Fruit fly (Drosophila melanogaster) whole organism, embryonic: ENCODE data around the gene aop.

Experiments used
- B-H1 ChIP-seq: fragments of 200-800 bp; sonication (Bioruptor generic); IDR thresholded peaks from 3 replicates; pipeline ENCODE4 v1.3.6; 2022; ENCODE audit warnings: missing biosample characterization, missing genetic modification characterization
- CG11247 ChIP-seq: fragments of 200-800 bp; sonication (Bioruptor generic); IDR thresholded peaks from 2 replicates; pipeline ENCODE4 v1.3.6; 2022; ENCODE audit warnings: missing biosample characterization, missing genetic modification characterization
- CG12744 ChIP-seq: fragments of 200-800 bp; sonication (Bioruptor generic); optimal IDR thresholded peaks from 2 replicates; lab custom pipeline; 2016; ENCODE audit warnings: missing biosample characterization, missing genetic modification characterization
- CG13775 ChIP-seq: fragments of 200-800 bp; sonication (Bioruptor generic); optimal IDR thresholded peaks from 3 replicates; lab custom pipeline; 2017; ENCODE audit warnings: missing biosample characterization, mild to moderate bottlenecking, missing genetic modification characterization
- CG14050 ChIP-seq: fragments of 200-800 bp; sonication (Bioruptor generic); IDR thresholded peaks from 3 replicates; pipeline ENCODE4 v1.3.6; 2022; ENCODE audit warnings: missing biosample characterization, missing genetic modification characterization
- CG14710 ChIP-seq: fragments of 200-800 bp; sonication (Bioruptor generic); optimal IDR thresholded peaks from 3 replicates; lab custom pipeline; 2019; ENCODE audit warnings: missing biosample characterization, mild to moderate bottlenecking, missing genetic modification characterization, moderate library complexity
- CG15269 ChIP-seq: fragments of 200-800 bp; sonication (Bioruptor generic); optimal IDR thresholded peaks from 2 replicates; lab custom pipeline; 2018; ENCODE audit warnings: missing biosample characterization, mild to moderate bottlenecking, missing genetic modification characterization, moderate library complexity
- CG15514 ChIP-seq: fragments of 200-800 bp; sonication (Bioruptor generic); optimal IDR thresholded peaks from 3 replicates; lab custom pipeline; 2017; ENCODE audit warnings: missing biosample characterization, missing genetic modification characterization, mild to moderate bottlenecking, moderate library complexity, missing genetic modification reagents
- CG15601 ChIP-seq: fragments of 200-800 bp; sonication (Bioruptor generic); optimal IDR thresholded peaks from 3 replicates; lab custom pipeline; 2019; ENCODE audit warnings: missing biosample characterization, mild to moderate bottlenecking, missing genetic modification characterization, moderate library complexity
- CG1792 ChIP-seq: fragments of 200-800 bp; sonication (Bioruptor generic); optimal IDR thresholded peaks from 2 replicates; lab custom pipeline; 2016; ENCODE audit warnings: missing biosample characterization, missing genetic modification characterization
- CG18619 ChIP-seq: fragments of 200-800 bp; sonication (Bioruptor generic); optimal IDR thresholded peaks from 3 replicates; lab custom pipeline; 2017; ENCODE audit warnings: missing biosample characterization, mild to moderate bottlenecking, missing genetic modification characterization
- CG2199 ChIP-seq: fragments of 200-800 bp; sonication (Bioruptor generic); IDR thresholded peaks from 3 replicates; pipeline ENCODE4 v1.3.6; 2022; ENCODE audit warnings: missing biosample characterization, missing genetic modification characterization
- CG2678 ChIP-seq: fragments of 200-800 bp; sonication (Bioruptor generic); optimal IDR thresholded peaks from 3 replicates; lab custom pipeline; 2019; ENCODE audit warnings: missing biosample characterization, mild to moderate bottlenecking, missing genetic modification characterization, moderate library complexity
- CG2889 ChIP-seq: fragments of 200-800 bp; sonication (Bioruptor generic); IDR thresholded peaks from 3 replicates; pipeline ENCODE4 v1.3.6; 2022; ENCODE audit warnings: missing biosample characterization, missing genetic modification characterization
- CG30431 ChIP-seq: fragments of 200-800 bp; sonication (Bioruptor generic); optimal IDR thresholded peaks from 2 replicates; lab custom pipeline; 2017; ENCODE audit warnings: missing biosample characterization, missing genetic modification characterization
- CG33557 ChIP-seq: fragments of 200-800 bp; sonication (Bioruptor generic); optimal IDR thresholded peaks from 2 replicates; lab custom pipeline; 2019; ENCODE audit warnings: missing biosample characterization, mild to moderate bottlenecking, missing genetic modification characterization, moderate library complexity
- CG3726 ChIP-seq: fragments of 200-800 bp; sonication (Bioruptor generic); IDR thresholded peaks from 3 replicates; pipeline ENCODE4, ENCODE4 v1.3.6; 2022; ENCODE audit warnings: missing biosample characterization, missing genetic modification characterization
- CG7556 ChIP-seq: fragments of 200-800 bp; sonication (Bioruptor generic); optimal IDR thresholded peaks from 2 replicates; lab custom pipeline; 2017; ENCODE audit warnings: missing biosample characterization, mild to moderate bottlenecking, missing genetic modification characterization
- CG7786 ChIP-seq: fragments of 200-800 bp; sonication (Bioruptor generic); optimal IDR thresholded peaks from 2 replicates; lab custom pipeline; 2016; ENCODE audit warnings: missing biosample characterization, missing genetic modification characterization
- CG8765 ChIP-seq: fragments of 200-800 bp; sonication (Bioruptor generic); IDR thresholded peaks from 2 replicates; pipeline ENCODE4 v1.3.6; 2022; ENCODE audit warnings: missing biosample characterization, missing genetic modification characterization
- Gsc ChIP-seq: fragments of 200-800 bp; sonication (Bioruptor generic); IDR thresholded peaks from 2 replicates; pipeline ENCODE4 v1.3.6; 2022; ENCODE audit warnings: missing biosample characterization, missing genetic modification characterization
- H15 ChIP-seq: fragments of 200-800 bp; sonication (Bioruptor generic); IDR thresholded peaks from 3 replicates; pipeline ENCODE4 v1.3.6; 2022; ENCODE audit warnings: missing biosample characterization, missing genetic modification characterization
- H2.0 ChIP-seq: fragments of 200-800 bp; sonication (Bioruptor generic); IDR thresholded peaks from 2 replicates; pipeline ENCODE4 v1.3.6; 2022; ENCODE audit warnings: missing biosample characterization, missing genetic modification characterization
- Mad ChIP-seq: fragments of 200-800 bp; sonication (Bioruptor generic); optimal IDR thresholded peaks from 2 replicates; lab custom pipeline; 2016; ENCODE audit warnings: missing biosample characterization, missing genetic modification characterization
- Med ChIP-seq: fragments of 200-800 bp; sonication (Bioruptor generic); peaks from one replicate; lab custom pipeline; 2016; ENCODE audit warnings: missing biosample characterization, missing genetic modification characterization, mild to moderate bottlenecking, inconsistent platforms, moderate library complexity
- Myb ChIP-seq: fragments of 200-800 bp; sonication (Bioruptor generic); optimal IDR thresholded peaks from 2 replicates; lab custom pipeline; 2016; ENCODE audit warnings: missing biosample characterization, missing genetic modification characterization
- Nf-YC ChIP-seq: fragments of 200-800 bp; optimal IDR thresholded peaks from 3 replicates; lab custom pipeline; 2019; ENCODE audit warnings: missing biosample characterization, mild to moderate bottlenecking, missing genetic modification characterization, moderate library complexity
- Opbp ChIP-seq: fragments of 200-800 bp; sonication (Bioruptor generic); IDR thresholded peaks from 3 replicates; pipeline ENCODE4 v1.3.6; 2022; ENCODE audit warnings: missing biosample characterization, missing genetic modification characterization; ENCODE audit not compliant: partially characterized antibody
- Ptx1 ChIP-seq: fragments of 200-800 bp; sonication (Bioruptor generic); IDR thresholded peaks from 2 replicates; pipeline ENCODE4 v1.3.6; 2022; ENCODE audit warnings: missing biosample characterization, missing genetic modification characterization
- Scr ChIP-seq: fragments of 200-800 bp; sonication (Bioruptor generic); IDR thresholded peaks from 2 replicates; pipeline ENCODE4 v1.3.6; 2022; ENCODE audit warnings: missing biosample characterization, missing genetic modification characterization; ENCODE audit not compliant: partially characterized antibody
- Spps ChIP-seq: fragments of 200-800 bp; sonication (Bioruptor generic); optimal IDR thresholded peaks from 2 replicates; lab custom pipeline; 2018; ENCODE audit warnings: missing biosample characterization, mild to moderate bottlenecking, missing genetic modification characterization
- Tbp ChIP-seq: fragments of >200 bp; optimal IDR thresholded peaks from 2 replicates; lab custom pipeline; 2018; ENCODE audit warnings: missing biosample characterization, missing genetic modification characterization
- ato ChIP-seq: fragments of 200-800 bp; sonication (Bioruptor generic); IDR thresholded peaks from 2 replicates; pipeline ENCODE4 v1.3.6; 2022; ENCODE audit warnings: missing biosample characterization, missing genetic modification characterization; ENCODE audit not compliant: partially characterized antibody
- bowl ChIP-seq: fragments of 200-800 bp; sonication (Bioruptor generic); IDR thresholded peaks from 2 replicates; pipeline ENCODE4 v1.3.6; 2022; ENCODE audit warnings: missing biosample characterization, missing genetic modification characterization
- btn ChIP-seq: fragments of 200-800 bp; sonication (Bioruptor generic); optimal IDR thresholded peaks from 2 replicates; lab custom pipeline; 2016; ENCODE audit warnings: missing biosample characterization, missing genetic modification characterization
- cad ChIP-seq: fragments of >200 bp; optimal IDR thresholded peaks from 2 replicates; lab custom pipeline; 2017; ENCODE audit warnings: missing biosample characterization, missing genetic modification characterization
- cas ChIP-seq: fragments of 200-800 bp; sonication (Bioruptor generic); IDR thresholded peaks from 2 replicates; pipeline ENCODE4 v1.3.6; 2022; ENCODE audit warnings: missing biosample characterization, missing genetic modification characterization
- caup ChIP-seq: fragments of 200-800 bp; sonication (Bioruptor generic); optimal IDR thresholded peaks from 3 replicates; lab custom pipeline; 2017; ENCODE audit warnings: missing biosample characterization, mild to moderate bottlenecking, missing genetic modification characterization, moderate library complexity; ENCODE audit not compliant: severe bottlenecking
- eve ChIP-seq, 2 experiments: fragments of >200 bp; optimal IDR thresholded peaks; 2 replicates each; lab custom pipeline; 2017; ENCODE audit warnings: missing biosample characterization in 2 of 2, missing genetic modification characterization in 2 of 2
- fru ChIP-seq: fragments of >200 bp; optimal IDR thresholded peaks from 2 replicates; lab custom pipeline; 2017
- gce ChIP-seq: fragments of 200-800 bp; sonication (Bioruptor generic); IDR thresholded peaks from 3 replicates; pipeline ENCODE4 v1.3.6; 2022; ENCODE audit warnings: missing biosample characterization, missing genetic modification characterization
- klu ChIP-seq: fragments of 200-800 bp; sonication (Bioruptor generic); IDR thresholded peaks from 2 replicates; pipeline ENCODE4 v1.3.6; 2022; ENCODE audit warnings: missing biosample characterization, missing genetic modification characterization
- mirr ChIP-seq: fragments of 200-800 bp; sonication (Bioruptor generic); optimal IDR thresholded peaks from 3 replicates; lab custom pipeline; 2018; ENCODE audit warnings: missing biosample characterization, mild to moderate bottlenecking, missing genetic modification characterization
- nau ChIP-seq: fragments of 200-800 bp; sonication (Bioruptor generic); optimal IDR thresholded peaks from 3 replicates; lab custom pipeline; 2017; ENCODE audit warnings: missing biosample characterization, mild to moderate bottlenecking, missing genetic modification characterization, missing genetic modification reagents
- otp ChIP-seq: fragments of 200-800 bp; sonication (Bioruptor generic); IDR thresholded peaks from 3 replicates; pipeline ENCODE4, ENCODE4 v1.3.6; 2022; ENCODE audit warnings: missing biosample characterization, missing genetic modification characterization
- pho ChIP-seq: fragments of 200-800 bp; sonication (Bioruptor generic); optimal IDR thresholded peaks from 2 replicates; lab custom pipeline; 2016; ENCODE audit warnings: missing biosample characterization, missing genetic modification characterization
- vfl ChIP-seq: fragments of 200-800 bp; sonication (Bioruptor generic); optimal IDR thresholded peaks from 2 replicates; lab custom pipeline; 2016; ENCODE audit warnings: missing biosample characterization, missing genetic modification characterization
- zen2 ChIP-seq: fragments of 200-800 bp; sonication (Bioruptor generic); IDR thresholded peaks from 3 replicates; pipeline ENCODE4 v1.3.6; 2022; ENCODE audit warnings: missing biosample characterization, missing genetic modification characterization; ENCODE audit not compliant: partially characterized antibody
- zf30C ChIP-seq: fragments of 200-800 bp; sonication (Bioruptor generic); optimal IDR thresholded peaks from 3 replicates; lab custom pipeline; 2018; ENCODE audit warnings: missing biosample characterization, mild to moderate bottlenecking, missing genetic modification characterization

The aop gene

dm6 chr2L:2202018-2202852, 23.7 kb upstream of the aop start (continued):
- TF ChIP-seq gce (GFP tag; lab: Robert Waterston, UW) = peak; percentile 100
- TF ChIP-seq CG15514 (GFP tag; lab: Kevin White, UChicago) = peak; percentile 67
- peak; percentile 98 for TF ChIP-seq B-H1
- TF ChIP-seq CG7556 (GFP tag; lab: Kevin White, UChicago) = peak; percentile 99
- TF ChIP-seq CG15601 (tag; lab: Kevin White, UChicago) = peak; percentile 99
- TF ChIP-seq bowl (GFP tag; lab: Robert Waterston, UW) = peak; percentile 95
- TF ChIP-seq CG2678 (tag; lab: Kevin White, UChicago) = peak; percentile 98
- peak; percentile 99 for TF ChIP-seq H2.0 (GFP tag; lab: Robert Waterston, UW)
- TF ChIP-seq otp (GFP tag; lab: Robert Waterston, UW) = peak; percentile 99
- peak; percentile 66 for TF ChIP-seq zen2 (GFP tag; lab: Robert Waterston, UW)
- TF ChIP-seq Opbp (GFP tag; lab: Robert Waterston, UW) = peak; percentile 64; the same call in 2 of the 3 replicates
- peak; percentile 98 for TF ChIP-seq Gsc
- TF ChIP-seq CG1792 = peak; percentile 96
- peak; percentile 98 for TF ChIP-seq btn (GFP tag; lab: Kevin White, UChicago)
- peak; percentile 96 for TF ChIP-seq CG15269
- peak; percentile 98 to 100 for TF ChIP-seq eve (GFP tag; optimal IDR thresholded peaks at IDR 0.05; lab: Kevin White, UChicago)
- TF ChIP-seq cas (GFP tag; lab: Robert Waterston, UW) = peak; percentile 79
- peak; percentile 21; the same call in 1 of the 2 replicates for TF ChIP-seq ato (GFP tag; lab: Robert Waterston, UW)
- peak; percentile 74 for TF ChIP-seq Nf-YC
- TF ChIP-seq nau = peak; percentile 98
- peak; percentile 98 for TF ChIP-seq Mad (GFP tag; lab: Kevin White, UChicago)
- peak; percentile 84 for TF ChIP-seq pho
- peak; percentile 97 for TF ChIP-seq CG30431 (GFP tag; lab: Kevin White, UChicago)
- TF ChIP-seq vfl (GFP tag; lab: Kevin White, UChicago) = peak; percentile 88
- peak; percentile 99 for TF ChIP-seq H15 (GFP tag; lab: Robert Waterston, UW)
- TF ChIP-seq CG14710 = peak; percentile 99
- TF ChIP-seq CG2889 (GFP tag; lab: Robert Waterston, UW) = peak; percentile 94
- TF ChIP-seq fru (lab: Kevin White, UChicago) = no peak
- peak; percentile 95 for TF ChIP-seq CG12744 (GFP tag; lab: Kevin White, UChicago)
- TF ChIP-seq CG3726 (GFP tag; lab: Robert Waterston, UW) = peak; percentile 98
- no peak for TF ChIP-seq cad
- TF ChIP-seq mirr = peak; percentile 8
- peak; percentile 99 for TF ChIP-seq CG2199 (GFP tag; lab: Robert Waterston, UW)
- peak; percentile 98 for TF ChIP-seq Ptx1 (GFP tag; lab: Robert Waterston, UW)
- TF ChIP-seq klu (GFP tag; lab: Robert Waterston, UW) = peak; percentile 89
- peak; percentile 97 for TF ChIP-seq CG13775
- peak; percentile 55; the same call in 1 of the 2 replicates for TF ChIP-seq Scr
- peak; percentile 96 for TF ChIP-seq CG11247
- TF ChIP-seq CG18619 (GFP tag; lab: Kevin White, UChicago) = peak; percentile 95
- TF ChIP-seq CG8765 = peak; percentile 99
- peak; percentile 99 for TF ChIP-seq CG33557
- TF ChIP-seq Med (GFP tag; lab: Kevin White, UChicago) = peak; percentile 99
- TF ChIP-seq zf30C (GFP tag; lab: Kevin White, UChicago) = peak; percentile 3
- TF ChIP-seq Myb (GFP tag; lab: Kevin White, UChicago) = peak; percentile 81
- TF ChIP-seq caup (GFP tag; lab: Kevin White, UChicago) = peak; percentile 87
- TF ChIP-seq CG14050 (GFP tag; lab: Robert Waterston, UW) = peak; percentile 98
- no peak for TF ChIP-seq Tbp (GFP tag; lab: Kevin White, UChicago)
- peak; percentile 94 for TF ChIP-seq CG7786 (GFP tag; lab: Kevin White, UChicago)
- peak; percentile 100 for TF ChIP-seq Spps (tag; lab: Kevin White, UChicago)
